Fruit fly (Drosophila melanogaster): Measurements from ENCODE around the gene Pih1D1.

- no peak for TF ChIP-seq h (optimal IDR thresholded peaks at IDR 0.05)
- TF ChIP-seq psq (optimal IDR thresholded peaks at IDR 0.05), result no peak
- no peak for TF ChIP-seq Sin3A (optimal IDR thresholded peaks at IDR 0.05)
Observed at dm6 chr2L:12678286-12678685, 43.4 kb downstream of the Pih1D1 start.

Measured in Kc167 (cell line).